Fruit fly (Drosophila melanogaster): ENCODE results near the gene RnrL.

RnrL gene

DNA sequence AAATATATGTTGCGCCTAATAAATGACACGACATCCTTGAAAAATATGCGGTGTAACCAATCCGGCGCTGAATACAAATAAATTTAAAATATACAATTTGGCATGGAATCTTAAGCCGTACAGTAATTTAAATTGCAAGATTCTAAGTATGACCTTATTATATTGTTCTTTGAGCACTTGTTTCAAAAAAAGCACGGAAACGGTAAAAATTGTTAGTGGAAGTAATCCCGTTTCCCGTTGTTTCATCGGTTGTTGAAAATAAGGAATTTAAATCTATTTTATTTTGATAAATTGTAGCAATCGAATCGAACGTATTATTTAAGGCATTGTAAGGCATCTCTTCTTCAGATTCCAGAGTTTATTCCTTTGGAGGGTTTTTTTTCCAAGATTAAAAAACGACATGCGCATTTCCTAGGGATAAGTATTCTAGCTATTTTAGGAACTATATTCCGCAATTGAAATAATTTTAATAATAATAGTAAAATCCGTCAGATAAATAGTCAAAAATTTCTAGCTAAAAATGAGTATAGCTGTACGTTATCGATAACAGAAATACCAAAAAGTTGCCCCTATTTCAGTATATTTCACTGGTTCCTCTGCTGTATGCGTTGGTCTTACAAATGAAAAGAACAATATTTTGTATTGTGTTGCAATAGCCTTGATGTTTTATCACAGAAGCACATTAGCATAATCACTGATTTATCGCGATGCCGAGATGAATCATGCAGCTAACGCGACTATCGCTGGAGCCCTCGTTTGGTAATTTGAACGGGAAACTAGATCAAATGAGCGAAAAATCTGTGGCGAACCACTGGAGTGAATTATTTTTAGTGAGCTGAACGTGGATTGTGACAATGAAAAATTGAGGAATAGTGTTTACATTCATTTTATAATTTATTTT is 5.6 kb upstream of the RnrL start, which contains the start of gene GATAd:
Gene GATAd, plus strand, starts transcription at position 644 of the 901 bp plus-strand sequence.
- no peak for TF ChIP-seq CG10348 (GFP tag; IDR thresholded peaks at IDR 0.05)
- no peak for TF ChIP-seq Pif1A (GFP tag; optimal IDR thresholded peaks at IDR 0.05)
- TF ChIP-seq fd96Ca (GFP tag; IDR thresholded peaks at IDR 0.05): no peak
- TF ChIP-seq CG4496 (GFP tag; IDR thresholded peaks at IDR 0.05): no peak

DNA sequence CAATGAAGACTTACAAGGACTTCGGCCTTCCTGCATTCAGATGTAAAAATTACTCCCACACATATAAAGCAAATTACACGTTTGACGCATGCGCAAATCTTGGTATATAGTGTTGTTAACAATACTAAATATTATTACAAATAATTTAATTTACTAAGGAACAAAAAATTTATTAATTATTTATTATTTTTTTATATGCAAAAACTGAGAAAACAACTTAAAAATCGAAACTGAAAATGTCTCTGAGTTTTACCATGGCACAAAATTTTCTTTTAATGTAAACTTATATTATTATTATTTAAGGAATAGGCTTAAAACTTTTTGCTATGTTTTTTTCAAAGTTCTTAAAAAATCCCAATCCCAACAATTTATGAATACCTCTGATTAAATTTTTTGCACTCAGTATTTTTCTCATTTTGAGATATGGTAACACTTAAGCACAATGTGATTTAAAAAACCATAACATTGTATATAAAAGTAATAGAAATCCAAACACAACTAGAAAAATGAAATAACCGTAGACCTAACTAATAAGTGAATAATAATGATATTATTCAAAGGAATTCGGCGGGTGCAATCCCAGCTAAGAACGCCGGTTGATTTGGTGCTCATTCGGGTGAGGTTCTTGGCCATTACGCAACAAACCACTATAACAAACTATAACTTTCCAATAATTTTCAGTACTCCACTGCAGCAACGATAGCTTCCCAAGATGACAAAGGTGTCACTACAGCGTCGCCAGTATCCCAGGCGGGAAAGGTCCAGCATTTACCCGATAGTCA is 3.5 kb upstream of the RnrL start, which contains the start of the genes Schip1 and Cox10:
Gene Schip1, minus strand, starts transcription at position 51 of the 782 bp plus-strand sequence.
Gene Cox10, plus strand, starts transcription at position 406 of the 782 bp plus-strand sequence.
- TF ChIP-seq CG14655 (GFP tag; optimal IDR thresholded peaks at IDR 0.05): no peak
- TF ChIP-seq gl (tag; optimal IDR thresholded peaks at IDR 0.05): no peak
- no peak for TF ChIP-seq fd96Ca (GFP tag; IDR thresholded peaks at IDR 0.05)
- no peak for TF ChIP-seq Snoo (tag; optimal IDR thresholded peaks at IDR 0.05)
- no peak for TF ChIP-seq CG17806 (tag; optimal IDR thresholded peaks at IDR 0.05)
- no peak for TF ChIP-seq CG8159 (tag; optimal IDR thresholded peaks at IDR 0.05)
- no peak for TF ChIP-seq Pif1A (GFP tag; optimal IDR thresholded peaks at IDR 0.05)
- no peak for TF ChIP-seq CG8301 (tag; optimal IDR thresholded peaks at IDR 0.05)
- no peak for TF ChIP-seq CG10348 (GFP tag; IDR thresholded peaks at IDR 0.05)
- no peak for TF ChIP-seq Pif1B (GFP tag; optimal IDR thresholded peaks at IDR 0.05)
- no peak for TF ChIP-seq CG34367 (tag; optimal IDR thresholded peaks at IDR 0.05)
- TF ChIP-seq CG15710 (tag; optimal IDR thresholded peaks at IDR 0.05): no peak
- TF ChIP-seq CG9948 (tag; optimal IDR thresholded peaks at IDR 0.05): no peak
- no peak for TF ChIP-seq CG4496 (GFP tag; IDR thresholded peaks at IDR 0.05)
- no peak for TF ChIP-seq CG12605 (GFP tag; IDR thresholded peaks at IDR 0.05)

DNA sequence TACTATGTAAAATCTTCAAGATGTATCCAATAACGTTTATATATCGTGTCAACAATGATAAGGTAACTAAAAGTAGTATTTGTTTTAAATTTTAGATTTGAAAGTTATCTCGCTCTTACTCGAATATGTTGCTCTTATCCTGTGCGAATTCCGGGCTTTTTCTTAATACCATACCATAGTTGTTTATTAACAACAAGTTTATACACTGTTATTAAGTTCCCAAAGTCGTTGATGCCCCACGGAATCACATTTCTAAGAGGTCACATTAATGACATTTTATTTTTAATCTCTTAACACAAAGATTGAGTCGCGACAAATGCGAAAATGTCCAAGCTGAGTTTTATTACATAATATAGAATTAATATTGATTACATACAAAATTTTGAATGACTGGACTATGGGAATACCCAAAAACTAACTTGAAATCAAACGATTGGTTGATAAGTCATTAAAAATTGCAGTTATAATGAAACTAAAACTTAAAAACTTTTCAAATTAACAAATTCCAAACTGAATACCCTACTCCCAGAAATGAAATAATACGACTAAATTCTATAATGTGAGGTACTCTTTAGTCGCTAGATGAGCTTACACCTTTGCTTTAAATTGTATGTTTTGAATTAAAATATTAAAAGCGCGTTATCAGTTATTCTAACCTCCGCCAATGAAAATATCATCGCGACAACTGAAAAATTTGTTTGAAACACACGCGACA is 4.8 kb downstream of the RnrL start, which contains the start of gene CG5381:
Gene CG5381, minus strand, starts transcription at position 330 of the 715 bp plus-strand sequence.
- TF ChIP-seq CG14655 (GFP tag; optimal IDR thresholded peaks at IDR 0.05): no peak
- no peak for TF ChIP-seq EcR (GFP tag; optimal IDR thresholded peaks at IDR 0.05)
- TF ChIP-seq CG12605 (GFP tag; IDR thresholded peaks at IDR 0.05): no peak
- no peak for TF ChIP-seq D1 (tag; optimal IDR thresholded peaks at IDR 0.05)
- no peak for TF ChIP-seq gl (tag; optimal IDR thresholded peaks at IDR 0.05)
- no peak for TF ChIP-seq CG32121 (GFP tag; IDR thresholded peaks at IDR 0.05)
- no peak for TF ChIP-seq CG8159 (tag; optimal IDR thresholded peaks at IDR 0.05)
- TF ChIP-seq Pif1A (GFP tag; optimal IDR thresholded peaks at IDR 0.05): no peak
- TF ChIP-seq CG15710 (tag; optimal IDR thresholded peaks at IDR 0.05): no peak
- TF ChIP-seq CG4496 (GFP tag; IDR thresholded peaks at IDR 0.05): no peak
- no peak for TF ChIP-seq CG8301 (tag; optimal IDR thresholded peaks at IDR 0.05)
- TF ChIP-seq Snoo (tag; optimal IDR thresholded peaks at IDR 0.05): no peak
- no peak for TF ChIP-seq fd96Ca (GFP tag; IDR thresholded peaks at IDR 0.05)
- TF ChIP-seq CG17806 (tag; optimal IDR thresholded peaks at IDR 0.05): no peak
- no peak for TF ChIP-seq Pif1B (GFP tag; optimal IDR thresholded peaks at IDR 0.05)
- TF ChIP-seq CG9948 (tag; optimal IDR thresholded peaks at IDR 0.05): no peak
- TF ChIP-seq CG34367 (tag; optimal IDR thresholded peaks at IDR 0.05): no peak
- TF ChIP-seq CG10348 (GFP tag; IDR thresholded peaks at IDR 0.05): no peak
- TF ChIP-seq CG13204 (GFP tag; optimal IDR thresholded peaks at IDR 0.05): no peak

DNA sequence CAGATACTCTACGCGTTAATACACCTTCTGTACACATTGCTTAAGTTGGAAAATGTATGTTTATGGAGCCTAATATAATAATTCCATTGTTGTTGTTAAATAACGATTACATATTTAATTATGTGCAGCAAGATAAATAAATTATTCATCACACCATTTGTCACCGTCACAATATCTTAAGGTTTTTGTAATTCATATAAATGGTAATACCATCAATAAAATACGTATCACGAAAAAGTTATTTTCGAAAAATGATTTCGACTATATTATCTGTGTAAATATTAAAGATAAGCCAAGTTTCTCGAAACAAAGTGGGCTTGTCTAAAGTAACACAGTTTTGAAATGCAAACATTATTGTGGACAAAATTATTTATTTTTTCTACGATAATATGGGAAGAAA is 5.6 kb downstream of the RnrL start, which contains the start of gene CG4995:
Gene CG4995, plus strand, starts transcription at position 301 of the 400 bp plus-strand sequence.
- TF ChIP-seq Snoo (tag; optimal IDR thresholded peaks at IDR 0.05): no peak
- TF ChIP-seq CG8159 (tag; optimal IDR thresholded peaks at IDR 0.05): no peak
- no peak for TF ChIP-seq CG32121 (GFP tag; IDR thresholded peaks at IDR 0.05)
- no peak for TF ChIP-seq CG17806 (tag; optimal IDR thresholded peaks at IDR 0.05)
- TF ChIP-seq D1 (tag; optimal IDR thresholded peaks at IDR 0.05): no peak
- TF ChIP-seq fd96Ca (GFP tag; IDR thresholded peaks at IDR 0.05): no peak
- no peak for TF ChIP-seq CG10348 (GFP tag; IDR thresholded peaks at IDR 0.05)
- TF ChIP-seq CG15710 (tag; optimal IDR thresholded peaks at IDR 0.05): no peak
- TF ChIP-seq CG12605 (GFP tag; IDR thresholded peaks at IDR 0.05): no peak
- no peak for TF ChIP-seq CG8301 (tag; optimal IDR thresholded peaks at IDR 0.05)
- no peak for TF ChIP-seq gl (tag; optimal IDR thresholded peaks at IDR 0.05)
- TF ChIP-seq CG34367 (tag; optimal IDR thresholded peaks at IDR 0.05): no peak
- TF ChIP-seq CG4496 (GFP tag; IDR thresholded peaks at IDR 0.05): no peak
- TF ChIP-seq Pif1A (GFP tag; optimal IDR thresholded peaks at IDR 0.05): no peak
- TF ChIP-seq Pif1B (GFP tag; optimal IDR thresholded peaks at IDR 0.05): no peak
- TF ChIP-seq Ets98B (GFP tag; IDR thresholded peaks at IDR 0.05): no peak
- no peak for TF ChIP-seq CG9948 (tag; optimal IDR thresholded peaks at IDR 0.05)
- no peak for TF ChIP-seq EcR (GFP tag; optimal IDR thresholded peaks at IDR 0.05)

DNA sequence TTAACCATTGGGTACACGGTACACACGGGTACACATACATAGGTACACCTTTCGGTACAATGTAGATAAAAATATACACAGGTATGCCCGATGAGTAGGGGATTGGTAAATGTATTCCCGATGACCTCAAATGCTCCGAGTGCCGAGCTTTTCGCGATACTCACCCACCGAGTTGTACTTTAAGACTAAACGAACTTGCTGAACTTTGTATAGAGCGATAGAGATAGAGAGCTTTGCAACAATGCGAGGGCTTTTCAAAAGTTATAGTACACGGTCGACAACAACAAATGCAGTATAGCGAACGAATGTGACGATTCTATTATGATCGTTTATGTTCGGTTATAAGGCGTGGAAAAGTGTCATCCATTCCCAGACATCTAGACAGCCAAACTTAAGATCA is 6.1 kb downstream of the RnrL start:
- TF ChIP-seq CG4496 (GFP tag; IDR thresholded peaks at IDR 0.05): no peak
- TF ChIP-seq CG32121 (GFP tag; IDR thresholded peaks at IDR 0.05): peak; percentile 51; the same call in 1 of the 2 replicates
- no peak for TF ChIP-seq Pif1A (GFP tag; optimal IDR thresholded peaks at IDR 0.05)
- TF ChIP-seq fd96Ca (GFP tag; IDR thresholded peaks at IDR 0.05): no peak
- TF ChIP-seq EcR (GFP tag; optimal IDR thresholded peaks at IDR 0.05): peak; percentile 90
- TF ChIP-seq gl (tag; optimal IDR thresholded peaks at IDR 0.05): peak; percentile 42
- TF ChIP-seq CG10348 (GFP tag; IDR thresholded peaks at IDR 0.05): no peak
